Fruit fly (Drosophila melanogaster): ENCODE results near the gene bowl.

The bowl gene

dm6 chr2L:3754835-3755547, 16.5 kb upstream of the bowl start (continued):
- peak; percentile 32 for TF ChIP-seq Oli (tag; optimal IDR thresholded peaks at IDR 0.05)
- TF ChIP-seq schlank (tag; optimal IDR thresholded peaks at IDR 0.05): no peak
- TF ChIP-seq CG1233 (GFP tag; optimal IDR thresholded peaks at IDR 0.05): no peak
- no peak for TF ChIP-seq CG6654 (GFP tag; optimal IDR thresholded peaks at IDR 0.05)
- TF ChIP-seq CG32772 (GFP tag; IDR thresholded peaks at IDR 0.05): no peak
- no peak for TF ChIP-seq Atf-2 (GFP tag; optimal IDR thresholded peaks at IDR 0.05)
- TF ChIP-seq Dref (GFP tag; IDR thresholded peaks at IDR 0.05): no peak
- no peak for TF ChIP-seq CG16779 (GFP tag; IDR thresholded peaks at IDR 0.05)
- TF ChIP-seq Dad (GFP tag; optimal IDR thresholded peaks at IDR 0.05): no peak
- TF ChIP-seq gce (GFP tag; IDR thresholded peaks at IDR 0.05): no peak
- no peak for TF ChIP-seq CG1603 (tag; optimal IDR thresholded peaks at IDR 0.05)
- TF ChIP-seq CG4820 (GFP tag; optimal IDR thresholded peaks at IDR 0.05): no peak
- no peak for TF ChIP-seq CG13624 (GFP tag; optimal IDR thresholded peaks at IDR 0.05)
- no peak for TF ChIP-seq gfzf (GFP tag; optimal IDR thresholded peaks at IDR 0.05)
- TF ChIP-seq Fer2 (tag; optimal IDR thresholded peaks at IDR 0.05): no peak
- TF ChIP-seq gt (GFP tag; IDR thresholded peaks at IDR 0.05): no peak
- no peak for TF ChIP-seq CG1792 (GFP tag; optimal IDR thresholded peaks at IDR 0.05)
- TF ChIP-seq nom (GFP tag; optimal IDR thresholded peaks at IDR 0.05): no peak
- TF ChIP-seq CG11456 (GFP tag; IDR thresholded peaks at IDR 0.05): no peak
- no peak for TF ChIP-seq cad (GFP tag; optimal IDR thresholded peaks at IDR 0.05)
- TF ChIP-seq CG14667 (GFP tag; IDR thresholded peaks at IDR 0.05): no peak
- peak; percentile 55 for TF ChIP-seq CG7839 (tag; optimal IDR thresholded peaks at IDR 0.05)
- no peak for TF ChIP-seq rib (GFP tag; IDR thresholded peaks at IDR 0.05)
- TF ChIP-seq CG4360 (GFP tag; IDR thresholded peaks at IDR 0.05): no peak
- no peak for TF ChIP-seq CG10565 (GFP tag; optimal IDR thresholded peaks at IDR 0.05)
- TF ChIP-seq CG15696 (tag; optimal IDR thresholded peaks at IDR 0.05): no peak
- TF ChIP-seq org-1 (GFP tag; optimal IDR thresholded peaks at IDR 0.05): no peak
- no peak for TF ChIP-seq CG10209 (GFP tag; optimal IDR thresholded peaks at IDR 0.05)
- no peak for TF ChIP-seq Awh (GFP tag; IDR thresholded peaks at IDR 0.05)
- TF ChIP-seq nmo (GFP tag; optimal IDR thresholded peaks at IDR 0.05): no peak
- TF ChIP-seq Dp (GFP tag; optimal IDR thresholded peaks at IDR 0.05): no peak
- TF ChIP-seq tgo (GFP tag; IDR thresholded peaks at IDR 0.05): peak; percentile 52; the same call in 1 of the 3 replicates
- TF ChIP-seq tap (tag; optimal IDR thresholded peaks at IDR 0.05): no peak
- no peak for TF ChIP-seq CG6175 (GFP tag; IDR thresholded peaks at IDR 0.05)
- no peak for TF ChIP-seq CG1832 (GFP tag; optimal IDR thresholded peaks at IDR 0.05)
- TF ChIP-seq ap (GFP tag; IDR thresholded peaks at IDR 0.05): no peak
- TF ChIP-seq Fer3 (tag; optimal IDR thresholded peaks at IDR 0.05): peak; percentile 54
- no peak for TF ChIP-seq NC2α (GFP tag; optimal IDR thresholded peaks at IDR 0.05)
- TF ChIP-seq CG11695 (GFP tag; IDR thresholded peaks at IDR 0.05): peak; percentile 54; the same call in 2 of the 3 replicates
- TF ChIP-seq zen (tag; optimal IDR thresholded peaks at IDR 0.05): no peak
- TF ChIP-seq row (GFP tag; IDR thresholded peaks at IDR 0.05): peak; percentile 65; the same call in 2 of the 3 replicates
- TF ChIP-seq croc (GFP tag; conservative IDR thresholded peaks at IDR 0.05): no peak
- no peak for TF ChIP-seq Drgx (GFP tag; IDR thresholded peaks at IDR 0.05)
- TF ChIP-seq CG34376 (GFP tag; optimal IDR thresholded peaks at IDR 0.05): no peak
- no peak for TF ChIP-seq C15 (GFP tag; IDR thresholded peaks at IDR 0.05)
- no peak for TF ChIP-seq salm (tag; optimal IDR thresholded peaks at IDR 0.05)
- no peak for TF ChIP-seq CG17802 (tag; optimal IDR thresholded peaks at IDR 0.05)
- TF ChIP-seq CG34422 (GFP tag; IDR thresholded peaks at IDR 0.05): no peak
- TF ChIP-seq CG4328 (GFP tag; optimal IDR thresholded peaks at IDR 0.05): no peak
- peak; percentile 4 for TF ChIP-seq CG9817 (tag; optimal IDR thresholded peaks at IDR 0.05)
- no peak for TF ChIP-seq lola (GFP tag; optimal IDR thresholded peaks at IDR 0.05)

Data from whole organism, embryonic.